Worm (Caenorhabditis elegans) whole organism, late embryonic: ENCODE data around the gene C18G1.9.

ENCODE experiments used
- C38D4.7 ChIP-seq: fragments of 200-800 bp; sonication (Bioruptor generic); optimal IDR thresholded peaks from 2 replicates; lab custom pipeline; 2018; ENCODE audit warnings: mild to moderate bottlenecking, missing genetic modification characterization, moderate library complexity, missing compliant biosample characterization
- K02D7.2 ChIP-seq: sonication (generic microtip); optimal IDR thresholded peaks from 2 replicates; lab custom pipeline; 2017; ENCODE audit warnings: mild to moderate bottlenecking, missing genetic modification characterization, missing compliant biosample characterization
- K09A11.1 ChIP-seq: sonication (generic microtip); optimal IDR thresholded peaks from 2 replicates; lab custom pipeline; 2017; ENCODE audit warnings: antibody characterized with exemption, mild to moderate bottlenecking, missing genetic modification characterization, missing compliant biosample characterization; ENCODE audit not compliant: insufficient read depth
- T23F11.4 ChIP-seq: fragments of 200-800 bp; sonication (Bioruptor generic); optimal IDR thresholded peaks from 2 replicates; lab custom pipeline; 2018; ENCODE audit warnings: mild to moderate bottlenecking, missing genetic modification characterization, missing compliant biosample characterization
- ama-1 ChIP-seq: fragments of 150-350 bp; optimal IDR thresholded peaks from 2 replicates; lab custom pipeline; 2014
- ceh-19 ChIP-seq: fragments of 200-800 bp; sonication (Bioruptor generic); optimal IDR thresholded peaks from 2 replicates; lab custom pipeline; 2018; ENCODE audit warnings: mild to moderate bottlenecking, missing genetic modification characterization, missing compliant biosample characterization
- ceh-22 ChIP-seq: sonication (generic microtip); optimal IDR thresholded peaks from 2 replicates; lab custom pipeline; 2017; ENCODE audit warnings: missing biosample characterization, missing genetic modification characterization
- ceh-24 ChIP-seq: sonication (generic microtip); optimal IDR thresholded peaks from 2 replicates; lab custom pipeline; 2016; ENCODE audit warnings: mild to moderate bottlenecking, missing genetic modification characterization, missing compliant biosample characterization
- ceh-31 ChIP-seq: sonication (generic microtip); optimal IDR thresholded peaks from 2 replicates; lab custom pipeline; 2016; ENCODE audit warnings: missing genetic modification characterization, missing compliant biosample characterization
- ceh-45 ChIP-seq: fragments of 200-800 bp; sonication (Bioruptor generic); IDR thresholded peaks from 2 replicates; pipeline ENCODE4 v1.3.6; 2022; ENCODE audit warnings: missing genetic modification reagents, missing genetic modification characterization, missing compliant biosample characterization
- dve-1 ChIP-seq: sonication (generic microtip); optimal IDR thresholded peaks from 2 replicates; lab custom pipeline; 2017; ENCODE audit warnings: antibody characterized with exemption, mild to moderate bottlenecking, missing genetic modification characterization, missing compliant biosample characterization
- elt-4 ChIP-seq: sonication (generic microtip); optimal IDR thresholded peaks from 2 replicates; lab custom pipeline; 2016; ENCODE audit warnings: missing genetic modification characterization, missing compliant biosample characterization
- ets-4 ChIP-seq: sonication (generic microtip); optimal IDR thresholded peaks from 2 replicates; lab custom pipeline; 2016; ENCODE audit warnings: missing genetic modification characterization, missing compliant biosample characterization
- eyg-1 ChIP-seq: sonication (generic microtip); optimal IDR thresholded peaks from 2 replicates; lab custom pipeline; 2016; ENCODE audit warnings: missing genotype, missing genetic modification characterization, missing compliant biosample characterization
- fax-1 ChIP-seq: sonication (generic microtip); optimal IDR thresholded peaks from 2 replicates; lab custom pipeline; 2016; ENCODE audit warnings: missing genotype, missing genetic modification characterization, missing compliant biosample characterization
- fkh-10 ChIP-seq: fragments of 150-350 bp; optimal IDR thresholded peaks from 2 replicates; lab custom pipeline; 2014; ENCODE audit warnings: missing biosample characterization, missing genetic modification reagents, missing genetic modification characterization
- fkh-6 ChIP-seq: sonication (generic microtip); optimal IDR thresholded peaks from 2 replicates; lab custom pipeline; 2016; ENCODE audit warnings: missing genetic modification characterization, missing compliant biosample characterization
- hlh-15 ChIP-seq: sonication (generic microtip); optimal IDR thresholded peaks from 2 replicates; lab custom pipeline; 2016; ENCODE audit warnings: missing genetic modification characterization, missing compliant biosample characterization
- hlh-30 ChIP-seq: sonication (generic microtip); optimal IDR thresholded peaks from 2 replicates; lab custom pipeline; 2017; ENCODE audit warnings: antibody characterized with exemption, missing genetic modification characterization, missing compliant biosample characterization; ENCODE audit not compliant: insufficient read depth
- hlh-6 ChIP-seq: sonication (generic microtip); optimal IDR thresholded peaks from 2 replicates; lab custom pipeline; 2016; ENCODE audit warnings: missing genotype, missing genetic modification characterization, missing compliant biosample characterization
- hlh-8 ChIP-seq: sonication (generic microtip); optimal IDR thresholded peaks from 2 replicates; lab custom pipeline; 2016; ENCODE audit warnings: missing genotype, missing genetic modification characterization, missing compliant biosample characterization
- mec-3 ChIP-seq: sonication (generic microtip); optimal IDR thresholded peaks from 2 replicates; lab custom pipeline; 2016; ENCODE audit warnings: borderline replicate concordance, missing genetic modification characterization, missing compliant biosample characterization
- nfya-1 ChIP-seq: sonication (generic microtip); optimal IDR thresholded peaks from 2 replicates; lab custom pipeline; 2017; ENCODE audit warnings: missing genetic modification characterization, mild to moderate bottlenecking, missing compliant biosample characterization, antibody characterized with exemption, moderate library complexity
- nhr-11 ChIP-seq: fragments of 150-350 bp; optimal IDR thresholded peaks from 2 replicates; lab custom pipeline; 2014; ENCODE audit warnings: missing biosample characterization, missing genetic modification characterization
- pag-3 ChIP-seq: sonication (generic microtip); optimal IDR thresholded peaks from 2 replicates; lab custom pipeline; 2016; ENCODE audit warnings: missing compliant biosample characterization, missing genetic modification characterization, borderline replicate concordance
- pax-1 ChIP-seq: fragments of 150-350 bp; optimal IDR thresholded peaks from 2 replicates; lab custom pipeline; 2014; ENCODE audit warnings: missing biosample characterization, missing genetic modification characterization
- pha-4 ChIP-seq: fragments of 150-350 bp; optimal IDR thresholded peaks from 2 replicates; lab custom pipeline; 2018; ENCODE audit warnings: missing biosample characterization, missing genetic modification reagents, missing genetic modification characterization
- ref-2 ChIP-seq: sonication (generic microtip); optimal IDR thresholded peaks from 2 replicates; lab custom pipeline; 2016; ENCODE audit warnings: missing genetic modification characterization, missing compliant biosample characterization
- rnt-1 ChIP-seq: sonication (generic microtip); optimal IDR thresholded peaks from 2 replicates; lab custom pipeline; 2016; ENCODE audit warnings: missing genetic modification characterization, missing compliant biosample characterization
- sox-2 ChIP-seq: fragments of 200-800 bp; sonication (Bioruptor generic); IDR thresholded peaks from 2 replicates; pipeline ENCODE4 v1.3.6; 2022; ENCODE audit warnings: missing genetic modification reagents, missing genetic modification characterization, missing compliant biosample characterization
- tbx-2 ChIP-seq: sonication (generic microtip); optimal IDR thresholded peaks from 2 replicates; lab custom pipeline; 2016; ENCODE audit warnings: missing genetic modification characterization, missing compliant biosample characterization
- tbx-7 ChIP-seq: sonication (generic microtip); optimal IDR thresholded peaks from 2 replicates; lab custom pipeline; 2016; ENCODE audit warnings: missing genotype, missing genetic modification characterization, missing compliant biosample characterization
- ttx-3 ChIP-seq: sonication (generic microtip); optimal IDR thresholded peaks from 2 replicates; lab custom pipeline; 2016; ENCODE audit warnings: missing genetic modification reagents, missing genetic modification characterization, missing compliant biosample characterization
- unc-42 ChIP-seq: sonication (generic microtip); optimal IDR thresholded peaks from 2 replicates; lab custom pipeline; 2016; ENCODE audit warnings: missing genotype, missing genetic modification characterization, missing compliant biosample characterization
- unc-55 ChIP-seq: sonication (generic microtip); optimal IDR thresholded peaks from 2 replicates; lab custom pipeline; 2017; ENCODE audit warnings: missing biosample characterization, missing genetic modification reagents, missing genetic modification characterization
- zip-5 ChIP-seq: sonication (generic microtip); optimal IDR thresholded peaks from 2 replicates; lab custom pipeline; 2016; ENCODE audit warnings: missing genetic modification characterization, missing compliant biosample characterization

The C18G1.9 gene

DNA sequence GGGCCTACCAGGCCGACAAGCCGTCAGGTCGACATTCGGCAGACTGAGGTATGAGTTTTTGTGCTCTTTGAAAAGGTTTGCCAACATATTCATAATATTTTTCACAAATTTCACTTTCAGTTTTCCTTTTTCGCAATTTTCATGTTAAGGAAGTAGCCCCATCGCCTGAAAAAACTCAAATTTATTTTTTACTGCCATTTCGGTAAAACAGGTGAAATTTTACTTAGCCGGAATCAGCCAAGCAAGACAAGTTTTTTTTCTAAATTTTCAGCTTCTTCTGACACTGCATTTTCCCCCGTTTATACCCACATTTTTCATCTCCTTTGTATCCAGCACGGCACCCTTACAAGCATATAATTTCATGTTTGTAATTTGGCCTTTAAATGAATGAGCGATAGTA lies 22.0 kb upstream of the C18G1.9 start, which contains the start of gene R02F11.11:
Gene R02F11.11, plus strand, starts transcription at position 301 of the 400 bp plus-strand sequence.
- TF ChIP-seq mec-3 (tag; lab: Kevin White, UChicago) = no peak
- TF ChIP-seq fkh-10 = no peak
- TF ChIP-seq hlh-8 (tag; lab: Kevin White, UChicago) = no peak
- no peak for TF ChIP-seq hlh-30 (tag; lab: Kevin White, UChicago)
- TF ChIP-seq K09A11.1 (tag; lab: Kevin White, UChicago) = no peak
- no peak for TF ChIP-seq fkh-6 (tag; lab: Kevin White, UChicago)
- no peak for TF ChIP-seq unc-55
- TF ChIP-seq ceh-31 = no peak
- no peak for TF ChIP-seq hlh-15 (tag; lab: Kevin White, UChicago)
- TF ChIP-seq nhr-11 (tag; lab: Kevin White, UChicago) = no peak
- TF ChIP-seq ceh-24 (tag; lab: Kevin White, UChicago) = no peak
- TF ChIP-seq eyg-1 = no peak
- no peak for TF ChIP-seq ceh-45 (GFP tag; lab: Robert Waterston, UW)

DNA sequence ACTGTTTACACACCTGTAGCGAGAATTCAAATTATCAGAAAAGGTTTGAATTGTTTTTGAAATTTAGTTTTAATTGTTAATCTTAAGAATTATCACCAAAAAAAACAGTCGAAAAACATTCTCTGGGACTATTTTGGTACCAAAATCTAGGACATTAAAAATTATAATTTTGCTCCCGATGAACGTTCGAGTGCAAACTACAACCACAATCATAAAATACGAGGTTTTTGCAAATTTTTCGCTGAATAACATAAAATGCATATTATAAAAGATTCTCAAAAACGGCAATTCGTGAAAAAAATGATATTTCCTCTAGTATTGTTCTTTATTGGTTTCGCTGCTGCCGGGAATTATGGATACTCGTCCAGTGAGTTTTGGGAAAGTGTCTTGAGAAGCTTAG lies 20.8 kb upstream of the C18G1.9 start, which contains the start of gene R02F11.12:
Gene R02F11.12, plus strand, starts transcription at position 301 of the 400 bp plus-strand sequence.
- TF ChIP-seq zip-5 = no peak
- no peak for TF ChIP-seq ceh-22 (tag; lab: Kevin White, UChicago)
- TF ChIP-seq pha-4 (tag; lab: Kevin White, UChicago) = no peak
- no peak for TF ChIP-seq fax-1
- no peak for TF ChIP-seq elt-4
- no peak for TF ChIP-seq hlh-6 (tag; lab: Kevin White, UChicago)
- TF ChIP-seq ets-4 (tag; lab: Kevin White, UChicago) = no peak
- TF ChIP-seq mec-3 (tag; lab: Kevin White, UChicago) = no peak
- TF ChIP-seq, all 69 proteins: peak for 0

- TF ChIP-seq C38D4.7 (GFP tag; lab: Kevin White, UChicago) = no peak
- no peak for TF ChIP-seq unc-42 (tag; lab: Kevin White, UChicago)
- TF ChIP-seq T23F11.4 = no peak
Observed at ce11 chrV:4788823-4789222, 19.3 kb upstream of the C18G1.9 start, which contains the start of gene R02F11.10. Gene R02F11.10, plus strand, starts transcription at chrV:4789123.

ce11 chrV:4787836-4788235 lies 18.3 kb upstream of the C18G1.9 start:
- TF ChIP-seq tbx-2 (no peak), ref-2 (tag; lab: Kevin White, UChicago) (no peak), ttx-3 (tag; lab: Kevin White, UChicago) (no peak), ceh-45 (GFP tag; lab: Robert Waterston, UW) (no peak), hlh-8 (tag; lab: Kevin White, UChicago) (no peak), ceh-19 (no peak), K09A11.1 (tag; lab: Kevin White, UChicago) (no peak), pax-1 (no peak), ama-1 (lab: Kevin White, UChicago) (no peak), nfya-1 (tag; lab: Kevin White, UChicago) (no peak), elt-4 (no peak), pag-3 (tag; lab: Kevin White, UChicago) (no peak), tbx-7 (tag; lab: Kevin White, UChicago) (no peak), ets-4 (tag; lab: Kevin White, UChicago) (no peak), dve-1 (tag; lab: Kevin White, UChicago) (no peak), K02D7.2 (tag; lab: Kevin White, UChicago) (no peak), sox-2 (GFP tag; lab: Robert Waterston, UW) (no peak), rnt-1 (tag; lab: Kevin White, UChicago) (no peak)
- TF ChIP-seq, all 69 proteins: peak for 0
